Fruit fly (Drosophila melanogaster) whole organism, wandering third instar larva: ENCODE results near the gene VhaAC39-2.
A peak's percentile ranks its signal among the peaks of the same experiment; 100 is the strongest.

ENCODE experiments used
- Abd-B ChIP-seq: fragments of >200 bp; optimal IDR thresholded peaks from 2 replicates; lab custom pipeline; 2017; ENCODE audit warnings: missing biosample characterization, missing genetic modification characterization
- CG32264 ChIP-seq: fragments of 200-800 bp; sonication (Bioruptor generic); optimal IDR thresholded peaks from 2 replicates; lab custom pipeline; 2016; ENCODE audit warnings: missing biosample characterization, missing genetic modification characterization
- CrebA ChIP-seq: fragments of 200-800 bp; sonication (Bioruptor generic); optimal IDR thresholded peaks from 2 replicates; lab custom pipeline; 2016; ENCODE audit warnings: missing biosample characterization, mild to moderate bottlenecking, missing genetic modification characterization, borderline replicate concordance
- Dfd ChIP-seq: fragments of >200 bp; optimal IDR thresholded peaks from 2 replicates; lab custom pipeline; 2017; ENCODE audit warnings: missing biosample characterization, missing genetic modification characterization
- Dif ChIP-seq: fragments of 200-275, 200-300 bp; sonication (Bioruptor generic); optimal IDR thresholded peaks from 2 replicates; lab custom pipeline; 2018; ENCODE audit warnings: missing biosample characterization, missing genetic modification characterization; ENCODE audit not compliant: partially characterized antibody
- HLH106 ChIP-seq: fragments of 200-800 bp; optimal IDR thresholded peaks from 3 replicates; lab custom pipeline; 2019; ENCODE audit warnings: missing biosample characterization, mild to moderate bottlenecking, missing genetic modification characterization, moderate library complexity
- Hnf4 ChIP-seq: fragments of 200-800 bp; sonication (Bioruptor generic); optimal IDR thresholded peaks from 2 replicates; lab custom pipeline; 2016; ENCODE audit warnings: missing biosample characterization, mild to moderate bottlenecking, missing genetic modification characterization
- Hr78 ChIP-seq: fragments of >200 bp; optimal IDR thresholded peaks from 2 replicates; lab custom pipeline; 2017; ENCODE audit warnings: missing biosample characterization, missing genetic modification characterization
- Jra ChIP-seq: sonication (Bioruptor generic); optimal IDR thresholded peaks from 2 replicates; lab custom pipeline; 2016; ENCODE audit warnings: missing biosample characterization, missing genetic modification characterization
- Mio ChIP-seq: sonication (Bioruptor generic); optimal IDR thresholded peaks from 2 replicates; lab custom pipeline; 2016; ENCODE audit warnings: missing biosample characterization, missing genetic modification characterization
- Myc ChIP-seq: fragments of >200 bp; optimal IDR thresholded peaks from 2 replicates; lab custom pipeline; 2017
- N ChIP-seq: fragments of >200 bp; optimal IDR thresholded peaks from 2 replicates; lab custom pipeline; 2018; ENCODE audit warnings: missing biosample characterization, missing external identifiers, missing genetic modification characterization
- Rel ChIP-seq, 2 experiments: fragments of 200-800 bp; sonication (Bioruptor generic) in 1 of 2; optimal IDR thresholded peaks; 2 replicates in 1 of 2; 3 replicates in 1 of 2; lab custom pipeline; 2016 to 2019; ENCODE audit warnings: mild to moderate bottlenecking in 2 of 2, missing biosample characterization in 2 of 2, missing genetic modification characterization in 2 of 2, moderate library complexity in 1 of 2
- brk ChIP-seq: fragments of 200-800 bp; sonication (Bioruptor generic); optimal IDR thresholded peaks from 2 replicates; lab custom pipeline; 2016; ENCODE audit warnings: missing biosample characterization, mild to moderate bottlenecking, missing genetic modification characterization
- dl ChIP-seq, 2 experiments: fragments of 175-275, 200-275 bp in 1 of 2; fragments of 200-275 bp in 1 of 2; sonication (Bioruptor generic); optimal IDR thresholded peaks; lab custom pipeline; 2018; ENCODE audit warnings: mild to moderate bottlenecking in 2 of 2, missing biosample characterization in 2 of 2, missing genetic modification characterization in 2 of 2, moderate library complexity in 2 of 2; ENCODE audit not compliant: partially characterized antibody in 2 of 2, insufficient read depth in 1 of 2
- dmrt93B ChIP-seq: fragments of 200-800 bp; sonication (Bioruptor generic); optimal IDR thresholded peaks from 2 replicates; lab custom pipeline; 2018; ENCODE audit warnings: missing biosample characterization, mild to moderate bottlenecking, missing genetic modification characterization
- dsf ChIP-seq: sonication (Bioruptor generic); optimal IDR thresholded peaks from 2 replicates; lab custom pipeline; 2016; ENCODE audit warnings: missing biosample characterization, missing genetic modification characterization, borderline replicate concordance
- ey ChIP-seq: fragments of 200-800 bp; sonication (Bioruptor generic); optimal IDR thresholded peaks from 2 replicates; lab custom pipeline; 2016; ENCODE audit warnings: missing biosample characterization, missing genetic modification characterization
- foxo ChIP-seq, 2 experiments: fragments of 200-800 bp; sonication (Bioruptor generic); optimal IDR thresholded peaks; 2 replicates in 1 of 2; 3 replicates in 1 of 2; lab custom pipeline; 2016 to 2017; ENCODE audit warnings: missing biosample characterization in 2 of 2, missing genetic modification characterization in 2 of 2
- fru ChIP-seq: fragments of 200-800 bp; sonication (Bioruptor generic); optimal IDR thresholded peaks from 3 replicates; lab custom pipeline; 2016; ENCODE audit warnings: missing biosample characterization, mild to moderate bottlenecking, missing genetic modification characterization
- h ChIP-seq: fragments of 200-800 bp; sonication (Bioruptor generic); optimal IDR thresholded peaks from 3 replicates; lab custom pipeline; 2016; ENCODE audit warnings: missing biosample characterization, mild to moderate bottlenecking, missing genetic modification characterization
- jim ChIP-seq: fragments of 175-275, 200-325 bp; sonication (Bioruptor generic); optimal IDR thresholded peaks from 2 replicates; lab custom pipeline; 2016; ENCODE audit warnings: missing biosample characterization, mild to moderate bottlenecking, missing genetic modification characterization
- lola ChIP-seq: fragments of >200 bp; optimal IDR thresholded peaks from 2 replicates; lab custom pipeline; 2017; ENCODE audit warnings: missing biosample characterization, missing genetic modification characterization
- pan ChIP-seq: fragments of >200 bp; optimal IDR thresholded peaks from 2 replicates; lab custom pipeline; 2017
- psq ChIP-seq: fragments of 200-800 bp; sonication (Bioruptor generic); optimal IDR thresholded peaks from 3 replicates; lab custom pipeline; 2017; ENCODE audit warnings: missing biosample characterization, mild to moderate bottlenecking, missing genetic modification characterization, moderate library complexity
- rgr ChIP-seq: fragments of 200-800 bp; sonication (Bioruptor generic); optimal IDR thresholded peaks from 3 replicates; lab custom pipeline; 2016; ENCODE audit warnings: missing biosample characterization, mild to moderate bottlenecking, missing genetic modification characterization
- sage ChIP-seq: fragments of 200-800 bp; sonication (Bioruptor generic); optimal IDR thresholded peaks from 2 replicates; lab custom pipeline; 2016; ENCODE audit warnings: missing biosample characterization, mild to moderate bottlenecking, missing genetic modification characterization
- sv ChIP-seq: fragments of 200-800 bp; sonication (Bioruptor generic); optimal IDR thresholded peaks from 3 replicates; lab custom pipeline; 2016; ENCODE audit warnings: missing biosample characterization, missing genetic modification characterization
- tai ChIP-seq: sonication (Bioruptor generic); optimal IDR thresholded peaks from 2 replicates; lab custom pipeline; 2016; ENCODE audit warnings: missing biosample characterization, missing genetic modification characterization
- usp ChIP-seq: fragments of >200 bp; optimal IDR thresholded peaks from 2 replicates; lab custom pipeline; 2017; ENCODE audit warnings: missing biosample characterization, missing genetic modification characterization
- woc ChIP-seq: sonication (Bioruptor generic); optimal IDR thresholded peaks from 2 replicates; lab custom pipeline; 2016; ENCODE audit warnings: missing biosample characterization, mild to moderate bottlenecking, missing genetic modification characterization

The VhaAC39-2 gene

dm6 chr3R:23138992-23139633 lies 20.0 kb downstream of the VhaAC39-2 start:
- TF ChIP-seq HLH106 (tag; lab: Kevin White, UChicago), result no peak
- peak; percentile 23 for TF ChIP-seq h (GFP tag; lab: Kevin White, UChicago)

dm6 chr3R:23138439-23138838 lies 20.7 kb downstream of the VhaAC39-2 start:
- TF ChIP-seq Mio (GFP tag; lab: Kevin White, UChicago), result no peak
- TF ChIP-seq Jra (GFP tag; lab: Kevin White, UChicago), result no peak
- no peak for TF ChIP-seq woc (GFP tag; lab: Kevin White, UChicago)
- TF ChIP-seq, all 38 proteins: peak for 0

DNA sequence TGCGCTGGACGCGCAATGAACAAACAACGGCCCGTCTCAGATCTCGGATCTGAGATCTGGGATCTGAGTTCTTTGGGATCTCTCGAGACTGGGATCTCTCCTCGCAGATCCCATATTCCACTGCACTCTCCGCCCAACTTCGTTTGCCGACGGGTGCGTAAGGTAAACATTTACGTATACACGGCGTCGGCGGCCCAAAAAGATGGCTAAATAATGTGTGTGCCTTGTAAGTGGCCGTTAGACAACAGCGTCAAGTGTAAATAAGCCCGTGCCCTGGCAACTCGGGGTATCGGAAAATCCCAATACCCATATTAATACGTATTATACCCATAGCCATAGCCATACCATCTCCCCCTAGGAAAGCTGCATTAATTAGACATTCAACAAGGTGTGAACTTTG lies 24.4 kb downstream of the VhaAC39-2 start:
- TF ChIP-seq dl (GFP tag; optimal IDR thresholded peaks at IDR 0.05; lab: Kevin White, UChicago; ENCODE audit: insufficient read depth in 1 of 2, partially characterized antibody in 2 of 2) (no peak), dmrt93B (GFP tag; lab: Kevin White, UChicago) (no peak), pan (lab: Kevin White, UChicago) (no peak), brk (no peak), sage (no peak), psq (GFP tag; lab: Kevin White, UChicago) (no peak), Hnf4 (GFP tag; lab: Kevin White, UChicago) (no peak), foxo (GFP tag; optimal IDR thresholded peaks at IDR 0.05; lab: Kevin White, UChicago) (no peak), Myc (lab: Kevin White, UChicago) (no peak), Abd-B (GFP tag; lab: Kevin White, UChicago) (no peak), CG32264 (no peak), N (GFP tag; lab: Kevin White, UChicago) (no peak)

dm6 chr3R:23133301-23133828 lies 25.8 kb downstream of the VhaAC39-2 start:
- TF ChIP-seq foxo (GFP tag; optimal IDR thresholded peaks at IDR 0.05; lab: Kevin White, UChicago) (peak in 1 of 2 experiments; percentile 20), dsf (no peak), jim (GFP tag; lab: Kevin White, UChicago) (no peak), Hr78 (GFP tag; lab: Kevin White, UChicago) (no peak), Dif (GFP tag; lab: Kevin White, UChicago) (peak; percentile 8), Myc (lab: Kevin White, UChicago) (no peak), HLH106 (tag; lab: Kevin White, UChicago) (peak; percentile 12), Rel (GFP tag; optimal IDR thresholded peaks at IDR 0.05; lab: Kevin White, UChicago) (no peak), Rel (tag; optimal IDR thresholded peaks at IDR 0.05; lab: Kevin White, UChicago) (no peak), rgr (no peak), sv (GFP tag; lab: Kevin White, UChicago) (no peak), woc (GFP tag; lab: Kevin White, UChicago) (no peak), Mio (GFP tag; lab: Kevin White, UChicago) (no peak), psq (GFP tag; lab: Kevin White, UChicago) (no peak), Jra (GFP tag; lab: Kevin White, UChicago) (no peak), ey (GFP tag; lab: Kevin White, UChicago) (no peak)
- TF ChIP-seq, all 38 proteins: peak for 3

DNA sequence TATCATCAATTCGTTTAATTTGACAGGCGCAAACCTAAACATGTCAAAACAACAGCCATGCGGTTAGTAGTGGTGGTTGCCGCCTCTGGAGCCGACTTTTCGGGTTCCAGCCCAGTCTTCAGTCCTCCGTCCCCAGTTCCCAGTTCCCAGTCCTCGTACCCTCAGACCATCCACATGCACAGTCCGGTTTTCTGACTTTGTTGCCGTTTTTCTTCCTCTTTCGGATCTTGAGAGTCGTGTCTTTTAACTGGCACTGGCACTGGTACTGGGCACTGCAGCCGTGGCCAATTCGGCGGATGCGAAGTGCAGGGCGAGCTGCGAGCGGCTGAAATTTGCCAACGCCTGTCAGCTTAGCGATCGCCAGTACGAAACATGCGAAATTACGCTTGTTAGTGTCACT lies 26.8 kb downstream of the VhaAC39-2 start:
- TF ChIP-seq Dif (GFP tag; lab: Kevin White, UChicago) (peak; percentile 42), sv (GFP tag; lab: Kevin White, UChicago) (no peak), CG32264 (no peak), lola (no peak)

dm6 chr3R:23131341-23131884 lies 27.7 kb downstream of the VhaAC39-2 start:
- TF ChIP-seq Abd-B (GFP tag; lab: Kevin White, UChicago), result no peak
- TF ChIP-seq Dfd (GFP tag; lab: Kevin White, UChicago), result no peak
- no peak for TF ChIP-seq rgr
- TF ChIP-seq brk, result no peak
- TF ChIP-seq Myc (lab: Kevin White, UChicago), result no peak
- no peak for TF ChIP-seq CrebA (GFP tag; lab: Kevin White, UChicago)
- TF ChIP-seq fru, result no peak
- no peak for TF ChIP-seq jim (GFP tag; lab: Kevin White, UChicago)
- TF ChIP-seq woc (GFP tag; lab: Kevin White, UChicago), result no peak
- no peak for TF ChIP-seq usp
- TF ChIP-seq Jra (GFP tag; lab: Kevin White, UChicago), result no peak
- no peak for TF ChIP-seq tai
- TF ChIP-seq sage, result no peak
